Fruit fly (Drosophila melanogaster): ENCODE data around the gene Rga.

The Rga gene

dm6 chr3R:5654692-5655181 is 41.8 kb upstream of the Rga start, which contains the start of the genes elm and MED27 (continued):
- TF ChIP-seq CG10209 (GFP tag; optimal IDR thresholded peaks at IDR 0.05) (peak; percentile 90), NFAT (GFP tag; IDR thresholded peaks at IDR 0.05) (peak; percentile 94), ewg (GFP tag; optimal IDR thresholded peaks at IDR 0.05) (peak; percentile 80), Atf-2 (GFP tag; optimal IDR thresholded peaks at IDR 0.05) (peak; percentile 92), Fer3 (tag; optimal IDR thresholded peaks at IDR 0.05) (peak; percentile 89), bbx (GFP tag; IDR thresholded peaks at IDR 0.05; ENCODE audit: partially characterized antibody) (peak; percentile 84), CG7745 (tag; optimal IDR thresholded peaks at IDR 0.05) (no peak), CG1603 (tag; optimal IDR thresholded peaks at IDR 0.05) (peak; percentile 63), CG11504 (tag; optimal IDR thresholded peaks at IDR 0.05) (peak; percentile 89), shn (GFP tag; optimal IDR thresholded peaks at IDR 0.05) (peak; percentile 90), CG1832 (GFP tag; optimal IDR thresholded peaks at IDR 0.05) (no peak), D (optimal IDR thresholded peaks at IDR 0.05) (no peak), D (GFP tag; optimal IDR thresholded peaks at IDR 0.05) (peak; percentile 77), CkIIα-i1 (GFP tag; IDR thresholded peaks at IDR 0.05) (no peak; the same call in 1 of the 2 replicates), CG13296 (GFP tag; optimal IDR thresholded peaks at IDR 0.05) (peak; percentile 81), HmgZ (tag; optimal IDR thresholded peaks at IDR 0.05) (peak; percentile 95), CG1233 (GFP tag; optimal IDR thresholded peaks at IDR 0.05) (peak; percentile 87), emc (GFP tag; optimal IDR thresholded peaks at IDR 0.05) (peak; percentile 86), sens (GFP tag) (peak; percentile 99), CG11723 (GFP tag; optimal IDR thresholded peaks at IDR 0.05) (peak; percentile 81), bcd (GFP tag; optimal IDR thresholded peaks at IDR 0.05) (peak; percentile 93), CG16779 (GFP tag; IDR thresholded peaks at IDR 0.05) (peak; percentile 25; the same call in 1 of the 2 replicates), bowl (GFP tag; IDR thresholded peaks at IDR 0.05) (0 out of 2 replicates have a peak, but pooled peaks have one; percentile 42), sob (GFP tag; IDR thresholded peaks at IDR 0.05) (peak; percentile 96), mam (GFP tag; optimal IDR thresholded peaks at IDR 0.05) (peak; percentile 96), cad (GFP tag; optimal IDR thresholded peaks at IDR 0.05) (no peak), crc (GFP tag; optimal IDR thresholded peaks at IDR 0.05) (peak; percentile 65), CG13894 (tag; optimal IDR thresholded peaks at IDR 0.05) (peak; percentile 92), CG2889 (GFP tag; IDR thresholded peaks at IDR 0.05) (peak; percentile 90), lab (GFP tag; optimal IDR thresholded peaks at IDR 0.05) (peak; percentile 89), CG17385 (GFP tag; optimal IDR thresholded peaks at IDR 0.05) (peak; percentile 80), CG6272 (GFP tag; IDR thresholded peaks at IDR 0.05) (peak; percentile 98), Gug (GFP tag; IDR thresholded peaks at IDR 0.05) (peak; percentile 96), kni (GFP tag; optimal IDR thresholded peaks at IDR 0.05) (peak; percentile 85), ase (GFP tag; IDR thresholded peaks at IDR 0.05) (peak; percentile 88), CG2129 (GFP tag; IDR thresholded peaks at IDR 0.05; ENCODE audit: partially characterized antibody) (peak; percentile 97), CG14014 (GFP tag; IDR thresholded peaks at IDR 0.05) (peak; percentile 93), cato (GFP tag; optimal IDR thresholded peaks at IDR 0.05; ENCODE audit: borderline replicate concordance) (peak; percentile 91), CG4730 (GFP tag; IDR thresholded peaks at IDR 0.05) (peak; percentile 92), lilli (GFP tag; optimal IDR thresholded peaks at IDR 0.05) (peak; percentile 98), pfk (GFP tag; optimal IDR thresholded peaks at IDR 0.05) (peak; percentile 11), NC2β (GFP tag; optimal IDR thresholded peaks at IDR 0.05) (peak; percentile 91), CG34376 (GFP tag; optimal IDR thresholded peaks at IDR 0.05) (peak; percentile 83), rib (GFP tag; IDR thresholded peaks at IDR 0.05) (peak; percentile 91), zen2 (GFP tag; IDR thresholded peaks at IDR 0.05; ENCODE audit: partially characterized antibody) (peak; percentile 68; the same call in 1 of the 3 replicates), usp (GFP tag; optimal IDR thresholded peaks at IDR 0.05) (no peak), CG17361 (GFP tag; IDR thresholded peaks at IDR 0.05) (peak; percentile 95), GATAe (GFP tag; conservative IDR thresholded peaks at IDR 0.05) (peak; percentile 81), Six4 (GFP tag; optimal IDR thresholded peaks at IDR 0.05) (peak; percentile 85), CG6254 (GFP tag; optimal IDR thresholded peaks at IDR 0.05) (peak; percentile 53), Dek (tag; optimal IDR thresholded peaks at IDR 0.05) (peak; percentile 89)

All from whole organism, embryonic.